Fruit fly (Drosophila melanogaster) whole organism, embryonic: ENCODE measurements around the gene CG17321.

Experiments
- Awh ChIP-seq: fragments of 200-800 bp; sonication (Bioruptor generic); IDR thresholded peaks from 2 replicates; pipeline ENCODE4, ENCODE4 v1.3.6; 2022; ENCODE audit warnings: missing biosample characterization, missing genetic modification characterization
- C15 ChIP-seq: fragments of 200-800 bp; sonication (Bioruptor generic); IDR thresholded peaks from 3 replicates; pipeline ENCODE4 v1.3.6; 2022; ENCODE audit warnings: missing biosample characterization, missing genetic modification characterization
- CG10267 ChIP-seq: fragments of 200-800 bp; sonication (Bioruptor generic); optimal IDR thresholded peaks from 2 replicates; lab custom pipeline; 2018; ENCODE audit warnings: missing biosample characterization, mild to moderate bottlenecking, missing genetic modification characterization, moderate library complexity
- CG10321 ChIP-seq: fragments of 200-800 bp; sonication (Bioruptor generic); IDR thresholded peaks from 2 replicates; pipeline ENCODE4 v1.3.6; 2022; ENCODE audit warnings: missing biosample characterization, missing genetic modification characterization
- CG13424 ChIP-seq: fragments of 200-800 bp; sonication (Bioruptor generic); optimal IDR thresholded peaks from 2 replicates; lab custom pipeline; 2019; ENCODE audit warnings: missing biosample characterization, mild to moderate bottlenecking, missing genetic modification characterization, moderate library complexity
- CG14710 ChIP-seq: fragments of 200-800 bp; sonication (Bioruptor generic); optimal IDR thresholded peaks from 3 replicates; lab custom pipeline; 2019; ENCODE audit warnings: missing biosample characterization, mild to moderate bottlenecking, missing genetic modification characterization, moderate library complexity
- CG15269 ChIP-seq: fragments of 200-800 bp; sonication (Bioruptor generic); optimal IDR thresholded peaks from 2 replicates; lab custom pipeline; 2018; ENCODE audit warnings: missing biosample characterization, mild to moderate bottlenecking, missing genetic modification characterization, moderate library complexity
- CG15696 ChIP-seq: fragments of 200-800 bp; sonication (Bioruptor generic); optimal IDR thresholded peaks from 2 replicates; lab custom pipeline; 2019; ENCODE audit warnings: missing biosample characterization, mild to moderate bottlenecking, missing genetic modification characterization, moderate library complexity
- CG17328 ChIP-seq: fragments of 200-800 bp; sonication (Bioruptor generic); IDR thresholded peaks from 2 replicates; pipeline ENCODE4 v1.3.6; 2022; ENCODE audit warnings: missing biosample characterization, missing genetic modification characterization
- CG17359 ChIP-seq: fragments of 200-800 bp; sonication (Bioruptor generic); optimal IDR thresholded peaks from 3 replicates; lab custom pipeline; 2018; ENCODE audit warnings: missing biosample characterization, mild to moderate bottlenecking, missing genetic modification characterization, moderate library complexity
- CG17361 ChIP-seq: fragments of 200-800 bp; sonication (Bioruptor generic); IDR thresholded peaks from 3 replicates; pipeline ENCODE4 v1.3.6; 2022; ENCODE audit warnings: missing biosample characterization, missing genetic modification characterization
- CG17829 ChIP-seq: fragments of 200-800 bp; optimal IDR thresholded peaks from 2 replicates; lab custom pipeline; 2019; ENCODE audit warnings: missing biosample characterization, mild to moderate bottlenecking, missing genetic modification characterization, moderate library complexity
- CG18599 ChIP-seq: fragments of 200-800 bp; sonication (Bioruptor generic); optimal IDR thresholded peaks from 3 replicates; lab custom pipeline; 2017; ENCODE audit warnings: missing biosample characterization, missing genetic modification characterization, mild to moderate bottlenecking, moderate library complexity, missing genetic modification reagents
- CG2889 ChIP-seq: fragments of 200-800 bp; sonication (Bioruptor generic); IDR thresholded peaks from 3 replicates; pipeline ENCODE4 v1.3.6; 2022; ENCODE audit warnings: missing biosample characterization, missing genetic modification characterization
- CG3065 ChIP-seq: fragments of 200-800 bp; sonication (Bioruptor generic); optimal IDR thresholded peaks from 2 replicates; lab custom pipeline; 2016; ENCODE audit warnings: missing biosample characterization, missing genetic modification characterization
- CG4360 ChIP-seq: fragments of 200-800 bp; sonication (Bioruptor generic); IDR thresholded peaks from 2 replicates; pipeline ENCODE4 v1.3.6; 2022; ENCODE audit warnings: missing biosample characterization, missing genetic modification characterization
- CG7556 ChIP-seq: fragments of 200-800 bp; sonication (Bioruptor generic); optimal IDR thresholded peaks from 2 replicates; lab custom pipeline; 2017; ENCODE audit warnings: missing biosample characterization, mild to moderate bottlenecking, missing genetic modification characterization
- CG7839 ChIP-seq: fragments of 200-800 bp; sonication (Bioruptor generic); optimal IDR thresholded peaks from 3 replicates; lab custom pipeline; 2018; ENCODE audit warnings: missing biosample characterization, mild to moderate bottlenecking, missing genetic modification characterization, moderate library complexity
- CG8388 ChIP-seq: fragments of 200-800 bp; sonication (Bioruptor generic); optimal IDR thresholded peaks from 2 replicates; lab custom pipeline; 2019; ENCODE audit warnings: missing biosample characterization, mild to moderate bottlenecking, missing genetic modification characterization, moderate library complexity
- CG9727 ChIP-seq: fragments of 200-800 bp; sonication (Bioruptor generic); optimal IDR thresholded peaks from 3 replicates; lab custom pipeline; 2017; ENCODE audit warnings: missing biosample characterization, mild to moderate bottlenecking, missing genetic modification characterization
- Camta ChIP-seq: fragments of 200-800 bp; sonication (Bioruptor generic); optimal IDR thresholded peaks from 2 replicates; lab custom pipeline; 2016; ENCODE audit warnings: missing biosample characterization, missing genetic modification characterization
- Chrac-16 ChIP-seq: fragments of 200-800 bp; sonication (Bioruptor generic); optimal IDR thresholded peaks from 3 replicates; lab custom pipeline; 2016; ENCODE audit warnings: missing biosample characterization, missing genetic modification characterization
- CoRest ChIP-seq: fragments of 200-800 bp; sonication (Bioruptor generic); optimal IDR thresholded peaks from 3 replicates; lab custom pipeline; 2018; ENCODE audit warnings: missing biosample characterization, mild to moderate bottlenecking, missing genetic modification characterization, moderate library complexity
- Ets65A ChIP-seq: fragments of 200-800 bp; sonication (Bioruptor generic); peaks from one replicate; lab custom pipeline; 2016; ENCODE audit warnings: missing biosample characterization, missing genetic modification characterization
- Lim3 ChIP-seq: fragments of 200-800 bp; sonication (Bioruptor generic); IDR thresholded peaks from 2 replicates; pipeline ENCODE4 v1.3.6; 2022; ENCODE audit warnings: missing biosample characterization, missing genetic modification characterization
- Mes4 ChIP-seq: fragments of 200-800 bp; sonication (Bioruptor generic); optimal IDR thresholded peaks from 2 replicates; lab custom pipeline; 2016; ENCODE audit warnings: missing biosample characterization, missing genetic modification characterization
- Oli ChIP-seq: fragments of 200-800 bp; sonication (Bioruptor generic); optimal IDR thresholded peaks from 2 replicates; lab custom pipeline; 2018; ENCODE audit warnings: missing biosample characterization, mild to moderate bottlenecking, missing genetic modification characterization, moderate library complexity
- Optix ChIP-seq: fragments of 200-800 bp; sonication (Bioruptor generic); IDR thresholded peaks from 3 replicates; pipeline ENCODE4 v1.3.6; 2022; ENCODE audit warnings: missing biosample characterization, missing genetic modification characterization
- Ptx1 ChIP-seq: fragments of 200-800 bp; sonication (Bioruptor generic); IDR thresholded peaks from 2 replicates; pipeline ENCODE4 v1.3.6; 2022; ENCODE audit warnings: missing biosample characterization, missing genetic modification characterization
- Rfx ChIP-seq: fragments of 200-800 bp; sonication (Bioruptor generic); IDR thresholded peaks from 2 replicates; pipeline ENCODE4 v1.3.6; 2022; ENCODE audit warnings: missing biosample characterization, missing genetic modification characterization
- Sox102F ChIP-seq: fragments of 200-800 bp; sonication (Bioruptor generic); optimal IDR thresholded peaks from 2 replicates; lab custom pipeline; 2018; ENCODE audit warnings: missing biosample characterization, mild to moderate bottlenecking, missing genetic modification characterization, moderate library complexity
- TFAM ChIP-seq: fragments of 200-800 bp; sonication (Bioruptor generic); optimal IDR thresholded peaks from 2 replicates; lab custom pipeline; 2017; ENCODE audit warnings: missing biosample characterization, missing genetic modification characterization, inconsistent platforms
- Trl ChIP-seq, 3 experiments: fragments of >200 bp in 2 of 3; fragments of 200-800 bp in 1 of 3; sonication (Bioruptor generic) in 1 of 3; optimal IDR thresholded peaks; 2 replicates in 1 of 3; 3 replicates in 2 of 3; lab custom pipeline; 2016 to 2017; ENCODE audit warnings: missing biosample characterization in 1 of 3, missing genetic modification characterization in 1 of 3
- Xrp1 ChIP-seq: fragments of 200-800 bp; sonication (Bioruptor generic); IDR thresholded peaks from 2 replicates; pipeline ENCODE4 v1.3.6; 2022; ENCODE audit warnings: missing biosample characterization, missing genetic modification characterization
- ara ChIP-seq: fragments of 200-800 bp; sonication (Bioruptor generic); IDR thresholded peaks from 2 replicates; pipeline ENCODE4 v1.3.6; 2022; ENCODE audit warnings: missing biosample characterization, missing genetic modification characterization
- chm ChIP-seq: fragments of 200-800 bp; sonication (Bioruptor generic); IDR thresholded peaks from 2 replicates; pipeline ENCODE4 v1.3.6; 2022; ENCODE audit warnings: missing biosample characterization, missing genetic modification characterization
- chn ChIP-seq: fragments of 200-800 bp; sonication (Bioruptor generic); optimal IDR thresholded peaks from 2 replicates; lab custom pipeline; 2016; ENCODE audit warnings: missing biosample characterization, missing genetic modification characterization
- dmrt11E ChIP-seq: fragments of 200-800 bp; sonication (Bioruptor generic); optimal IDR thresholded peaks from 3 replicates; lab custom pipeline; 2018; ENCODE audit warnings: missing biosample characterization, mild to moderate bottlenecking, missing genetic modification characterization, moderate library complexity
- fd102C ChIP-seq: fragments of 200-800 bp; sonication (Bioruptor generic); optimal IDR thresholded peaks from 2 replicates; lab custom pipeline; 2018; ENCODE audit warnings: missing biosample characterization, mild to moderate bottlenecking, missing genetic modification characterization, moderate library complexity
- gfzf ChIP-seq: fragments of 200-800 bp; sonication (Bioruptor generic); optimal IDR thresholded peaks from 2 replicates; lab custom pipeline; 2016; ENCODE audit warnings: missing biosample characterization, mild to moderate bottlenecking, missing genetic modification characterization, moderate library complexity
- grau ChIP-seq: fragments of 200-800 bp; optimal IDR thresholded peaks from 3 replicates; lab custom pipeline; 2019; ENCODE audit warnings: missing biosample characterization, mild to moderate bottlenecking, missing genetic modification characterization, moderate library complexity
- ham ChIP-seq: fragments of 200-800 bp; sonication (Bioruptor generic); IDR thresholded peaks from 2 replicates; pipeline ENCODE4 v1.3.6; 2022; ENCODE audit warnings: missing biosample characterization, missing genetic modification characterization
- jumu ChIP-seq: fragments of 200-800 bp; sonication (Bioruptor generic); optimal IDR thresholded peaks from 3 replicates; lab custom pipeline; 2016; ENCODE audit warnings: missing biosample characterization, missing genetic modification characterization
- lilli ChIP-seq: fragments of 200-800 bp; sonication (Bioruptor generic); optimal IDR thresholded peaks from 3 replicates; lab custom pipeline; 2016; ENCODE audit warnings: missing biosample characterization, missing genetic modification characterization
- phol ChIP-seq: fragments of 200-800 bp; sonication (Bioruptor generic); optimal IDR thresholded peaks from 3 replicates; lab custom pipeline; 2018; ENCODE audit warnings: missing biosample characterization, mild to moderate bottlenecking, missing genetic modification characterization, moderate library complexity
- unpg ChIP-seq: fragments of 200-800 bp; sonication (Bioruptor generic); optimal IDR thresholded peaks from 3 replicates; lab custom pipeline; 2018; ENCODE audit warnings: missing biosample characterization, mild to moderate bottlenecking, missing genetic modification characterization, moderate library complexity
- wor ChIP-seq: fragments of 200-800 bp; sonication (Bioruptor generic); IDR thresholded peaks from 2 replicates; pipeline ENCODE4 v1.3.6; 2022; ENCODE audit warnings: missing biosample characterization, missing genetic modification characterization
- zen ChIP-seq: fragments of 200-800 bp; sonication (Bioruptor generic); optimal IDR thresholded peaks from 3 replicates; lab custom pipeline; 2018; ENCODE audit warnings: missing biosample characterization, mild to moderate bottlenecking, missing genetic modification characterization, moderate library complexity
- zf30C ChIP-seq: fragments of 200-800 bp; sonication (Bioruptor generic); optimal IDR thresholded peaks from 3 replicates; lab custom pipeline; 2018; ENCODE audit warnings: missing biosample characterization, mild to moderate bottlenecking, missing genetic modification characterization

CG17321 gene

DNA sequence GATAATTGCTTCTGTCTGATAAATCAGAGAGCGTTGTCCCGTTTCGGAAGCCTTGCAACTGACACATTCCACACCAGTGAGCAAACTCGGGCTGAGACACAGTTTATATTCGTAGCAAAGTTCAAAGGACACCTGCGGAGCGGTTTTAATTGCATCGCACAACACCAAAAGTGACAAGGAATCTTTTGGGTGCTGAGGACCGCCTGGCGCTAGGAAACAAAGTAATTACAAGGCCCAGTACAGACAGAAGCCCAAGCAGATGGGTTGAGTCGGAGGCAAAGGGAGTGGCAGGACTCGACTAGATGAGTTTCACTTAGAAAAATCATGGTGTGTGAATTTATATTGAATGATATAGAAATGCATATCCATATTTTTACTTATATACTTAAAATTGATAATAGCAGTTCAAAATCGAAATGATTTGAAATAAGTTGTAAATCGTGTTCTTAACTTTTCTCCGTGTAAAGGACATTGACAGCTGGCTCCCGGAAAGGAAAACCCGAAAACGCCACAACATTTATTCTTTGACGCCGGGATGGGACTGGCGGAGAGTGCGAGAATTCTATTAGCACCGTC, 36.1 kb upstream of the CG17321 start (continued):
- TF ChIP-seq grau (peak; percentile 23), C15 (GFP tag; lab: Robert Waterston, UW) (no peak), TFAM (no peak), CoRest (tag; lab: Kevin White, UChicago) (peak; percentile 8), CG15269 (tag; lab: Kevin White, UChicago) (peak; percentile 19), Lim3 (GFP tag; lab: Robert Waterston, UW) (no peak), gfzf (GFP tag; lab: Kevin White, UChicago) (no peak), Xrp1 (GFP tag; lab: Robert Waterston, UW) (peak; percentile 61), CG4360 (GFP tag; lab: Robert Waterston, UW) (0 out of 2 replicates have a peak, but pooled peaks have one; percentile 30), chn (GFP tag; lab: Kevin White, UChicago) (peak; percentile 2), Chrac-16 (GFP tag; lab: Kevin White, UChicago) (peak; percentile 10), lilli (GFP tag; lab: Kevin White, UChicago) (peak; percentile 6), CG17328 (GFP tag; lab: Robert Waterston, UW) (0 out of 2 replicates have a peak, but pooled peaks have one; percentile 29), Ptx1 (peak; percentile 32; the same call in 1 of the 2 replicates), CG10321 (no peak), CG13424 (tag; lab: Kevin White, UChicago) (peak; percentile 13), CG14710 (peak; percentile 28), jumu (no peak), unpg (GFP tag; lab: Kevin White, UChicago) (peak; percentile 42), Mes4 (GFP tag; lab: Kevin White, UChicago) (no peak), CG7556 (peak; percentile 39), dmrt11E (tag; lab: Kevin White, UChicago) (peak; percentile 58), CG17359 (peak; percentile 26), zen (tag; lab: Kevin White, UChicago) (peak; percentile 93), CG3065 (GFP tag; lab: Kevin White, UChicago) (no peak), CG2889 (GFP tag; lab: Robert Waterston, UW) (peak; percentile 23; the same call in 1 of the 3 replicates), CG17829 (tag; lab: Kevin White, UChicago) (peak; percentile 46), chm (GFP tag; lab: Robert Waterston, UW) (0 out of 2 replicates have a peak, but pooled peaks have one; percentile 18), CG8388 (GFP tag; lab: Kevin White, UChicago) (peak; percentile 11), ham (GFP tag; lab: Robert Waterston, UW) (no peak), ara (GFP tag; lab: Robert Waterston, UW) (peak; percentile 48; the same call in 1 of the 2 replicates), Awh (peak; percentile 57; the same call in 1 of the 2 replicates), Trl (optimal IDR thresholded peaks at IDR 0.05; lab: Kevin White, UChicago) (no peak), Trl (GFP tag; optimal IDR thresholded peaks at IDR 0.05; lab: Kevin White, UChicago) (no peak), CG9727 (GFP tag; lab: Kevin White, UChicago) (peak; percentile 60), fd102C (peak; percentile 41), Rfx (GFP tag; lab: Robert Waterston, UW) (0 out of 2 replicates have a peak, but pooled peaks have one; percentile 23), Optix (no peak), Oli (peak; percentile 16), zf30C (GFP tag; lab: Kevin White, UChicago) (peak; percentile 40), CG7839 (tag; lab: Kevin White, UChicago) (peak; percentile 36), Sox102F (peak; percentile 8), phol (tag; lab: Kevin White, UChicago) (peak; percentile 40), CG17361 (GFP tag; lab: Robert Waterston, UW) (0 out of 3 replicates have a peak, but pooled peaks have one; percentile 10), CG18599 (GFP tag; lab: Kevin White, UChicago) (peak; percentile 26), CG10267 (tag; lab: Kevin White, UChicago) (peak; percentile 20), CG15696 (tag; lab: Kevin White, UChicago) (peak; percentile 3), Camta (no peak), wor (GFP tag; lab: Robert Waterston, UW) (no peak), Ets65A (GFP tag; lab: Kevin White, UChicago) (peak; percentile 35)
